Fruit fly (Drosophila melanogaster): Measurements from ENCODE around the gene Hsp27.
A peak's percentile ranks its signal among the peaks of the same experiment; 100 is the strongest.

Gene Hsp27

DNA sequence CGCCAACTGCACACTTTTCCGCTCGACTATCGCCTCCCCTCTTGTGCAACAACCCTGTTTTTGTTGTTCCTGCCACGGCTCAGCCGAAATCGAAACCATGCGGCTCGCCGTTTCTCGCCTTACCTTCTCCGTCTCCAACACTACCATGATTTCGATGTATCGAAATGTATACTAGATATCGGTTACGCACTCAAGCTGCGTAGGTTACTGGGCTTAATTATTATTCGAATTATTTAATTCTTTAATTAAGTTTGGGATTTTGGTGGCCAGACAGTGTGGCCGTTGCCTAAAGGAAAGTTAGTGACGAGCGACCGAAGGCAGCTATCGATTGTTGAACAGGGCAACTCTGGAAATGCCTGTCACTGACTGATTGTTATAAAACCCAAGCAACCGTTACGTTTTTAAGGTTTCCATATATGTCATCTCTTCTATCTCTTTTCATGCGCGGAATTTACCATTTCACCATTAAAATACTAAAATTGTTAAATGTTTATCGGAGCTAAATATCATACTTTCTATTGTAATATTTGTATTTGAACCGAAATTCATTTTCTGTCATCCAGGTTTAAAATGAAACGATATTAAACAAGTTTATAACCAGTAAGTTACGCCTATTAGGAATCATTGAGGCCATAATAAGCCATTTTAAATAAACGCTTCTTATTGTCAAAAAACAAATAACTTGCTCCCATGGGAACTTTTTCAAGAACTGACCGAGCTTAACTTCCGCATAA lies 18.5 kb downstream of the Hsp27 start, which contains the start of gene eIF4E1 (continued):
- TF ChIP-seq sob (GFP tag; IDR thresholded peaks at IDR 0.05) (peak; percentile 41), CG11093 (GFP tag; IDR thresholded peaks at IDR 0.05) (no peak), dm (GFP tag; optimal IDR thresholded peaks at IDR 0.05) (peak; percentile 61), D19B (GFP tag; optimal IDR thresholded peaks at IDR 0.05) (no peak)

dm6 chr3L:9404497-9404896 lies 20.6 kb downstream of the Hsp27 start, which contains the start of gene Cpr67B:
Gene Cpr67B (plus strand): TSS chr3L:9404797.
- TF ChIP-seq ERR (GFP tag; optimal IDR thresholded peaks at IDR 0.05) (no peak), Ada2b (GFP tag; IDR thresholded peaks at IDR 0.05) (no peak), chinmo (GFP tag; IDR thresholded peaks at IDR 0.05; ENCODE audit: partially characterized antibody) (0 out of 4 replicates have a peak, but pooled peaks have one; percentile 15), CG8924 (tag; optimal IDR thresholded peaks at IDR 0.05) (no peak), CG33213 (GFP tag; optimal IDR thresholded peaks at IDR 0.05) (no peak), chif (GFP tag; optimal IDR thresholded peaks at IDR 0.05) (no peak), CG3281 (GFP tag; optimal IDR thresholded peaks at IDR 0.05) (no peak), nom (GFP tag; optimal IDR thresholded peaks at IDR 0.05) (no peak), CG6854 (GFP tag; optimal IDR thresholded peaks at IDR 0.05) (no peak), ash1 (GFP tag; optimal IDR thresholded peaks at IDR 0.05) (no peak), grn (GFP tag; optimal IDR thresholded peaks at IDR 0.05) (no peak), ttk (GFP tag; IDR thresholded peaks at IDR 0.05) (no peak), fd3F (GFP tag; optimal IDR thresholded peaks at IDR 0.05) (no peak), CG13894 (tag; optimal IDR thresholded peaks at IDR 0.05) (peak; percentile 43), sima (GFP tag; optimal IDR thresholded peaks at IDR 0.05) (no peak), CG32532 (GFP tag; IDR thresholded peaks at IDR 0.05) (no peak), CG9817 (tag; optimal IDR thresholded peaks at IDR 0.05) (no peak)

DNA sequence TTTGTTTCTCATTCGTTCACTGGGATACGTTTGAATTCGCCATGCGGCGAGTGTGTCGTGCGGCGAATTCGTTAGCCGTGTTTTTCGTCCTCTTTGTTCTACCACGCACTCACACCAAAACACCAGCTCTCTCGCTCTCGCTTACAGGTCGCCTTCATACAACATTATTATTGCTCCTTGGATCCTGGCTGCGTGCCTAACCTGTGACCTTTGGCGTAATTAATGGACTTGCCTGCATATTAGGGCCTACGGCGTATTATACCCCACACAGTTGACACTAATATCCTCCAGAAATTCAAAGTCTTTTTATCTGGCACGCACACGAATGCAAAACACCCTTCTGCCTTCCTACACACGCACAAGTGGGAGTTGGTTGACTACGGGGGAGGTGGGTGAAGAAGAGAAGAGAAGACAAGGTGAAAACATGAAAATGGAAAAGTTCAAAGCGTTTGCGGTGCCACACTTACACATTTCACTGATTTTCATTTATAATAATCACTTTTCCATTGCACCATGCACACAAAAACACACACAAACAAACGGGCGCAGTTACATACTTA lies 26.2 kb downstream of the Hsp27 start:
- no peak for TF ChIP-seq CG6254 (GFP tag; optimal IDR thresholded peaks at IDR 0.05)
- 0 out of 2 replicates have a peak, but pooled peaks have one; percentile 5 for TF ChIP-seq bbx (GFP tag; IDR thresholded peaks at IDR 0.05; ENCODE audit: partially characterized antibody)
- 0 out of 2 replicates have a peak, but pooled peaks have one; percentile 22 for TF ChIP-seq CG16779 (GFP tag; IDR thresholded peaks at IDR 0.05)
- TF ChIP-seq nerfin-1 (tag; optimal IDR thresholded peaks at IDR 0.05): peak; percentile 24
- TF ChIP-seq Hr78 (GFP tag; optimal IDR thresholded peaks at IDR 0.05): peak in 1 of 2 experiments; percentile 20
- TF ChIP-seq CG18476 (GFP tag; optimal IDR thresholded peaks at IDR 0.05): no peak
- TF ChIP-seq CG11695 (GFP tag; IDR thresholded peaks at IDR 0.05): no peak
- no peak for TF ChIP-seq psq (GFP tag; optimal IDR thresholded peaks at IDR 0.05)
- TF ChIP-seq run (tag; optimal IDR thresholded peaks at IDR 0.05): no peak
- TF ChIP-seq ash1 (GFP tag; optimal IDR thresholded peaks at IDR 0.05): no peak
- peak; percentile 75 for TF ChIP-seq CG8478 (optimal IDR thresholded peaks at IDR 0.05)
- no peak for TF ChIP-seq sob (GFP tag; IDR thresholded peaks at IDR 0.05)
- peak; percentile 26 for TF ChIP-seq MESR4 (GFP tag; optimal IDR thresholded peaks at IDR 0.05)
- TF ChIP-seq CG8944 (GFP tag; optimal IDR thresholded peaks at IDR 0.05): no peak
- no peak for TF ChIP-seq CG4424 (GFP tag; optimal IDR thresholded peaks at IDR 0.05)
- peak; percentile 64 for TF ChIP-seq crol (GFP tag; IDR thresholded peaks at IDR 0.05)
- peak; percentile 94 for TF ChIP-seq cg (GFP tag; optimal IDR thresholded peaks at IDR 0.05)
- TF ChIP-seq D (optimal IDR thresholded peaks at IDR 0.05): peak; percentile 69
- no peak for TF ChIP-seq D (GFP tag; optimal IDR thresholded peaks at IDR 0.05)
- peak; percentile 13 for TF ChIP-seq nom (GFP tag; optimal IDR thresholded peaks at IDR 0.05)
- TF ChIP-seq pros (GFP tag; optimal IDR thresholded peaks at IDR 0.05): peak; percentile 82
- TF ChIP-seq CG18764 (GFP tag; optimal IDR thresholded peaks at IDR 0.05): no peak
- TF ChIP-seq CG1832 (GFP tag; optimal IDR thresholded peaks at IDR 0.05): peak; percentile 63
- TF ChIP-seq ttk (GFP tag; IDR thresholded peaks at IDR 0.05): no peak
